Fruit fly (Drosophila melanogaster) whole organism, embryonic: Measurements from ENCODE around the gene Acyp2.

Source experiments
- Antp ChIP-seq: fragments of 200-800 bp; sonication (Bioruptor generic); optimal IDR thresholded peaks from 3 replicates; lab custom pipeline; 2016; ENCODE audit warnings: missing biosample characterization, missing genetic modification characterization
- Asciz ChIP-seq: fragments of 200-800 bp; sonication (Bioruptor generic); optimal IDR thresholded peaks from 2 replicates; lab custom pipeline; 2017; ENCODE audit warnings: missing biosample characterization, mild to moderate bottlenecking, missing genetic modification characterization, missing genetic modification reagents
- B-H1 ChIP-seq: fragments of 200-800 bp; sonication (Bioruptor generic); IDR thresholded peaks from 3 replicates; pipeline ENCODE4 v1.3.6; 2022; ENCODE audit warnings: missing biosample characterization, missing genetic modification characterization
- BEAF-32 ChIP-seq: fragments of 200-800 bp; sonication (Bioruptor generic); optimal IDR thresholded peaks from 3 replicates; lab custom pipeline; 2017; ENCODE audit warnings: missing biosample characterization, missing genetic modification characterization, mild to moderate bottlenecking, moderate library complexity, missing genetic modification reagents
- CG11504 ChIP-seq: fragments of 200-800 bp; sonication (Bioruptor generic); optimal IDR thresholded peaks from 3 replicates; lab custom pipeline; 2019; ENCODE audit warnings: missing biosample characterization, mild to moderate bottlenecking, missing genetic modification characterization, moderate library complexity
- CG12236 ChIP-seq: fragments of 200-800 bp; sonication (Bioruptor generic); optimal IDR thresholded peaks from 2 replicates; lab custom pipeline; 2016; ENCODE audit warnings: missing biosample characterization, missing genetic modification characterization
- CG12391 ChIP-seq: fragments of 200-800 bp; sonication (Bioruptor generic); optimal IDR thresholded peaks from 3 replicates; lab custom pipeline; 2018; ENCODE audit warnings: missing biosample characterization, mild to moderate bottlenecking, missing genetic modification characterization, moderate library complexity
- CG13287 ChIP-seq: fragments of 200-800 bp; sonication (Bioruptor generic); IDR thresholded peaks from 2 replicates; pipeline ENCODE4 v1.3.6; 2022; ENCODE audit warnings: missing biosample characterization, missing genetic modification characterization; ENCODE audit not compliant: partially characterized antibody
- CG14441 ChIP-seq: fragments of 200-800 bp; sonication (Bioruptor generic); IDR thresholded peaks from 2 replicates; pipeline ENCODE4 v1.3.6; 2022; ENCODE audit warnings: missing biosample characterization, missing genetic modification characterization
- CG15514 ChIP-seq: fragments of 200-800 bp; sonication (Bioruptor generic); optimal IDR thresholded peaks from 3 replicates; lab custom pipeline; 2017; ENCODE audit warnings: missing biosample characterization, missing genetic modification characterization, mild to moderate bottlenecking, moderate library complexity, missing genetic modification reagents
- CG1603 ChIP-seq: fragments of 200-800 bp; sonication (Bioruptor generic); optimal IDR thresholded peaks from 2 replicates; lab custom pipeline; 2019; ENCODE audit warnings: missing biosample characterization, mild to moderate bottlenecking, missing genetic modification characterization, moderate library complexity
- CG18599 ChIP-seq: fragments of 200-800 bp; sonication (Bioruptor generic); optimal IDR thresholded peaks from 3 replicates; lab custom pipeline; 2017; ENCODE audit warnings: missing biosample characterization, missing genetic modification characterization, mild to moderate bottlenecking, moderate library complexity, missing genetic modification reagents
- CG2120 ChIP-seq: fragments of 200-800 bp; sonication (Bioruptor generic); optimal IDR thresholded peaks from 3 replicates; lab custom pipeline; 2016; ENCODE audit warnings: missing biosample characterization, missing genetic modification characterization
- CG2199 ChIP-seq: fragments of 200-800 bp; sonication (Bioruptor generic); IDR thresholded peaks from 3 replicates; pipeline ENCODE4 v1.3.6; 2022; ENCODE audit warnings: missing biosample characterization, missing genetic modification characterization
- CG3163 ChIP-seq: fragments of 200-800 bp; sonication (Bioruptor generic); optimal IDR thresholded peaks from 3 replicates; lab custom pipeline; 2016; ENCODE audit warnings: missing biosample characterization, missing genetic modification characterization
- CG32772 ChIP-seq: fragments of 200-800 bp; sonication (Bioruptor generic); IDR thresholded peaks from 2 replicates; pipeline ENCODE4 v1.3.6; 2022; ENCODE audit warnings: missing biosample characterization, missing genetic modification characterization
- CG3847 ChIP-seq: fragments of 200-800 bp; sonication (Bioruptor generic); IDR thresholded peaks from 2 replicates; pipeline ENCODE4 v1.3.6; 2022; ENCODE audit warnings: missing biosample characterization, missing genetic modification characterization
- CG4360 ChIP-seq: fragments of 200-800 bp; sonication (Bioruptor generic); IDR thresholded peaks from 2 replicates; pipeline ENCODE4 v1.3.6; 2022; ENCODE audit warnings: missing biosample characterization, missing genetic modification characterization
- CG4617 ChIP-seq: fragments of 200-800 bp; sonication (Bioruptor generic); optimal IDR thresholded peaks from 3 replicates; lab custom pipeline; 2016; ENCODE audit warnings: missing biosample characterization, missing genetic modification characterization, borderline replicate concordance
- CG6175 ChIP-seq: fragments of 200-800 bp; sonication (Bioruptor generic); IDR thresholded peaks from 3 replicates; pipeline ENCODE4 v1.3.6; 2022; ENCODE audit warnings: missing biosample characterization, missing genetic modification characterization
- CG6254 ChIP-seq: fragments of 200-800 bp; sonication (Bioruptor generic); optimal IDR thresholded peaks from 3 replicates; lab custom pipeline; 2017; ENCODE audit warnings: mild to moderate bottlenecking, missing biosample characterization, missing genetic modification reagents, missing genetic modification characterization
- CG7372 ChIP-seq: fragments of 200-800 bp; sonication (Bioruptor generic); IDR thresholded peaks from 2 replicates; pipeline ENCODE4 v1.3.6; 2022; ENCODE audit warnings: missing biosample characterization, missing genetic modification characterization
- CG8089 ChIP-seq: fragments of 200-800 bp; sonication (Bioruptor generic); optimal IDR thresholded peaks from 3 replicates; lab custom pipeline; 2016; ENCODE audit warnings: missing biosample characterization, missing genetic modification characterization
- CoRest ChIP-seq: fragments of 200-800 bp; sonication (Bioruptor generic); optimal IDR thresholded peaks from 3 replicates; lab custom pipeline; 2018; ENCODE audit warnings: missing biosample characterization, mild to moderate bottlenecking, missing genetic modification characterization, moderate library complexity
- Dp ChIP-seq: fragments of 200-800 bp; sonication (Bioruptor generic); optimal IDR thresholded peaks from 2 replicates; lab custom pipeline; 2018; ENCODE audit warnings: missing biosample characterization, mild to moderate bottlenecking, missing genetic modification characterization, moderate library complexity
- Fer3 ChIP-seq: fragments of 200-800 bp; sonication (Bioruptor generic); optimal IDR thresholded peaks from 2 replicates; lab custom pipeline; 2018; ENCODE audit warnings: missing biosample characterization, mild to moderate bottlenecking, missing genetic modification characterization, moderate library complexity
- Gug ChIP-seq: fragments of 200-800 bp; sonication (Bioruptor generic); IDR thresholded peaks from 4 replicates; pipeline ENCODE4 v1.3.6; 2022; ENCODE audit warnings: missing biosample characterization, missing genetic modification characterization
- Hsf ChIP-seq: fragments of 200-800 bp; sonication (Bioruptor generic); optimal IDR thresholded peaks from 3 replicates; lab custom pipeline; 2016; ENCODE audit warnings: missing biosample characterization, missing genetic modification characterization
- MBD-R2 ChIP-seq: fragments of 200-800 bp; sonication (Bioruptor generic); IDR thresholded peaks from 2 replicates; pipeline ENCODE4 v1.3.6; 2022; ENCODE audit warnings: missing biosample characterization, missing genetic modification characterization
- MESR4 ChIP-seq: fragments of 200-800 bp; sonication (Bioruptor generic); optimal IDR thresholded peaks from 2 replicates; lab custom pipeline; 2018; ENCODE audit warnings: missing biosample characterization, mild to moderate bottlenecking, missing genetic modification characterization, moderate library complexity
- Meics ChIP-seq: fragments of 200-800 bp; sonication (Bioruptor generic); optimal IDR thresholded peaks from 2 replicates; lab custom pipeline; 2017; ENCODE audit warnings: missing biosample characterization, mild to moderate bottlenecking, missing genetic modification characterization
- Spps ChIP-seq: fragments of 200-800 bp; sonication (Bioruptor generic); optimal IDR thresholded peaks from 2 replicates; lab custom pipeline; 2018; ENCODE audit warnings: missing biosample characterization, mild to moderate bottlenecking, missing genetic modification characterization
- YL-1 ChIP-seq: fragments of 200-800 bp; sonication (Bioruptor generic); optimal IDR thresholded peaks from 3 replicates; lab custom pipeline; 2017; ENCODE audit warnings: missing biosample characterization, mild to moderate bottlenecking, missing genetic modification characterization
- amos ChIP-seq: fragments of 200-800 bp; sonication (Bioruptor generic); IDR thresholded peaks from 2 replicates; pipeline ENCODE4 v1.3.6; 2022; ENCODE audit warnings: missing biosample characterization, missing genetic modification characterization; ENCODE audit not compliant: partially characterized antibody
- cg ChIP-seq: fragments of 200-800 bp; sonication (Bioruptor generic); optimal IDR thresholded peaks from 3 replicates; lab custom pipeline; 2019; ENCODE audit warnings: missing biosample characterization, mild to moderate bottlenecking, missing genetic modification characterization, moderate library complexity
- crp ChIP-seq, 2 experiments: fragments of 200-800 bp; sonication (Bioruptor generic); optimal IDR thresholded peaks; 2 replicates in 1 of 2; 3 replicates in 1 of 2; lab custom pipeline; 2017; ENCODE audit warnings: missing biosample characterization in 2 of 2, missing genetic modification characterization in 2 of 2, mild to moderate bottlenecking in 1 of 2, moderate library complexity in 1 of 2
- dysf ChIP-seq: fragments of 200-800 bp; sonication (Bioruptor generic); IDR thresholded peaks from 3 replicates; pipeline ENCODE4 v1.3.6; 2022; ENCODE audit warnings: missing biosample characterization, missing genetic modification characterization
- grau ChIP-seq: fragments of 200-800 bp; optimal IDR thresholded peaks from 3 replicates; lab custom pipeline; 2019; ENCODE audit warnings: missing biosample characterization, mild to moderate bottlenecking, missing genetic modification characterization, moderate library complexity
- lilli ChIP-seq: fragments of 200-800 bp; sonication (Bioruptor generic); optimal IDR thresholded peaks from 3 replicates; lab custom pipeline; 2016; ENCODE audit warnings: missing biosample characterization, missing genetic modification characterization
- lmd ChIP-seq: fragments of 200-800 bp; sonication (Bioruptor generic); IDR thresholded peaks from 2 replicates; pipeline ENCODE4 v1.3.6; 2022; ENCODE audit warnings: missing biosample characterization, missing genetic modification characterization
- prd ChIP-seq, 3 experiments: fragments of >200 bp in 2 of 3; fragments of 200-800 bp in 1 of 3; sonication (Bioruptor generic) in 1 of 3; optimal IDR thresholded peaks in 2 of 3; IDR thresholded peaks in 1 of 3; 2 replicates in 2 of 3; 3 replicates in 1 of 3; pipeline versions ENCODE4 v1.3.6 to Lab custom; 2017 to 2022; ENCODE audit warnings: missing biosample characterization in 1 of 3, missing genetic modification characterization in 1 of 3
- rib ChIP-seq: fragments of 200-800 bp; sonication (Bioruptor generic); IDR thresholded peaks from 2 replicates; pipeline ENCODE4 v1.3.6; 2022; ENCODE audit warnings: missing biosample characterization, missing genetic modification characterization
- slp2 ChIP-seq: fragments of 200-800 bp; sonication (Bioruptor generic); optimal IDR thresholded peaks from 2 replicates; lab custom pipeline; 2016; ENCODE audit warnings: missing biosample characterization, missing genetic modification characterization
- sna ChIP-seq: fragments of 200-800 bp; sonication (Bioruptor generic); IDR thresholded peaks from 2 replicates; pipeline ENCODE4 v1.3.6; 2022; ENCODE audit warnings: missing biosample characterization, missing genetic modification characterization; ENCODE audit not compliant: partially characterized antibody
- stwl ChIP-seq: fragments of 200-800 bp; sonication (Bioruptor generic); optimal IDR thresholded peaks from 3 replicates; lab custom pipeline; 2018; ENCODE audit warnings: missing biosample characterization, mild to moderate bottlenecking, missing genetic modification characterization, moderate library complexity
- tap ChIP-seq: fragments of 200-800 bp; optimal IDR thresholded peaks from 3 replicates; lab custom pipeline; 2019; ENCODE audit warnings: missing biosample characterization, mild to moderate bottlenecking, missing genetic modification characterization, moderate library complexity
- trem ChIP-seq: fragments of 200-800 bp; optimal IDR thresholded peaks from 3 replicates; lab custom pipeline; 2019; ENCODE audit warnings: missing biosample characterization, mild to moderate bottlenecking, missing genetic modification characterization, moderate library complexity
- ttk ChIP-seq: fragments of 200-800 bp; sonication (Bioruptor generic); IDR thresholded peaks from 2 replicates; pipeline ENCODE4 v2.1.2; 2022; ENCODE audit warnings: missing biosample characterization, missing genetic modification characterization
- twi ChIP-seq: fragments of 200-800 bp; optimal IDR thresholded peaks from 2 replicates; lab custom pipeline; 2019; ENCODE audit warnings: missing biosample characterization, mild to moderate bottlenecking, missing genetic modification characterization, moderate library complexity

Gene Acyp2

DNA sequence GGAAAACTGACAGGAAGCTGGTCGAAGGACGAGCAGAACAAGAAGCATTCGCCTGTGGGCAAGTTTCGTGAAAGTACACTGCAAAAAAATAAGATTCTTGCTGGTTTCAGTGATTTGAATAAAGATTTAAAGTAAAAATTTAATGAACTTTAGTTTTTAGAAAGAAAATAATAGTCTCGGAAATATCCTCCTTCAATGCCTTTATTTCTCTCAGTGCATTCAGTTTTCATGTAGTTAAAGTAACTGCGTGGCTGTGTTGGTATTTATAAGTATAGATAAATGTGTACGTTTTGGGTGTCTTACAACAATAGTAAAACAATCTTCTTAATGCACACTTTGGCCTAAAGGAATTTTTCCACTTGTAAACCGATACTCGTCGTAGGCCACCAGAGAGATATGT lies 8.2 kb upstream of the Acyp2 start (continued):
- TF ChIP-seq CG7372 (GFP tag; lab: Robert Waterston, UW) = no peak
- peak; percentile 32; the same call in 1 of the 2 replicates for TF ChIP-seq CG14441 (GFP tag; lab: Robert Waterston, UW)
- peak; percentile 20 for TF ChIP-seq CoRest
- TF ChIP-seq twi (tag; lab: Kevin White, UChicago) = no peak
- TF ChIP-seq Meics = peak; percentile 26
- peak; percentile 38 for TF ChIP-seq CG2120 (GFP tag; lab: Kevin White, UChicago)
- peak; percentile 20 for TF ChIP-seq Hsf (GFP tag; lab: Kevin White, UChicago)
- TF ChIP-seq CG18599 (GFP tag; lab: Kevin White, UChicago) = peak; percentile 45
- 0 out of 2 replicates have a peak, but pooled peaks have one; percentile 9 for TF ChIP-seq lmd (GFP tag; lab: Robert Waterston, UW)
- no peak for TF ChIP-seq tap
- no peak for TF ChIP-seq prd (optimal IDR thresholded peaks at IDR 0.05; lab: Kevin White, UChicago)
- TF ChIP-seq prd (GFP tag; IDR thresholded peaks at IDR 0.05; lab: Robert Waterston, UW) = 0 out of 3 replicates have a peak, but pooled peaks have one; percentile 26
- 0 out of 2 replicates have a peak, but pooled peaks have one; percentile 16 for TF ChIP-seq CG3847 (GFP tag; lab: Robert Waterston, UW)
- TF ChIP-seq Fer3 (tag; lab: Kevin White, UChicago) = peak; percentile 1
- TF ChIP-seq B-H1 (GFP tag; lab: Robert Waterston, UW) = 0 out of 3 replicates have a peak, but pooled peaks have one; percentile 24
- TF ChIP-seq Asciz = no peak
- TF ChIP-seq grau (tag; lab: Kevin White, UChicago) = no peak
- TF ChIP-seq MBD-R2 = no peak
- TF ChIP-seq CG11504 (tag; lab: Kevin White, UChicago) = peak; percentile 44
- TF ChIP-seq rib (GFP tag; lab: Robert Waterston, UW) = no peak
- 0 out of 3 replicates have a peak, but pooled peaks have one; percentile 19 for TF ChIP-seq dysf (GFP tag; lab: Robert Waterston, UW)
- no peak for TF ChIP-seq Gug (GFP tag; lab: Robert Waterston, UW)
- TF ChIP-seq, all 482 proteins: peak for 23

DNA sequence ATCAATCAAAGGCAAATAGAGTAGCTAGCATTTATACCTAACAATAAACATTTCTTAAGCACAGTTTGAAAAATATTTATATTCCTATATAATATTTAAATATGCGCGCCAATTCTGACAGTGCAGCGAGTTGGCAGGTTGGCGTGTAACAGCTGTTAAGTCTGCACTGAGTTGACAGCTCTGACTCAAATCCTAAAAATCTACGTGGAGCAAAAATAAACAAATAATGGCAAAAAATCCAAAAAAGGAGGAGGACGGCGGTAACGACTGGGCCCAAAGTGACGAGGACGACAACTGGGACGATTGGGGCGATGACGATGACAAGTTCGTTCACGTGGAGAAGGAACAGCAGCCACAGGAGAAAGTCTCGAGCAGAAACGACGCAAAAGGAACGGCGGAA lies 6.0 kb upstream of the Acyp2 start, which contains the start of gene CG9590:
Gene CG9590, plus strand, starts transcription at position 166 of the 400 bp plus-strand sequence.
- TF ChIP-seq Dp (GFP tag; lab: Kevin White, UChicago) (peak; percentile 89), slp2 (GFP tag; lab: Kevin White, UChicago) (no peak), stwl (tag; lab: Kevin White, UChicago) (peak; percentile 43), CG15514 (GFP tag; lab: Kevin White, UChicago) (peak; percentile 1), CG3163 (GFP tag; lab: Kevin White, UChicago) (no peak), CG8089 (no peak), CG32772 (GFP tag; lab: Robert Waterston, UW) (no peak), crp (GFP tag; optimal IDR thresholded peaks at IDR 0.05; lab: Kevin White, UChicago) (peak; percentile 61 to 92), CG4617 (GFP tag; lab: Kevin White, UChicago) (peak; percentile 19), trem (tag; lab: Kevin White, UChicago) (peak; percentile 99), CG2199 (GFP tag; lab: Robert Waterston, UW) (no peak), CG12236 (GFP tag; lab: Kevin White, UChicago) (no peak), Antp (GFP tag; lab: Kevin White, UChicago) (no peak), Spps (no peak), lilli (GFP tag; lab: Kevin White, UChicago) (no peak), YL-1 (peak; percentile 54), sna (GFP tag; lab: Robert Waterston, UW) (0 out of 2 replicates have a peak, but pooled peaks have one; percentile 46), cg (GFP tag; lab: Kevin White, UChicago) (no peak), CG6175 (no peak), CG4360 (GFP tag; lab: Robert Waterston, UW) (no peak), CG13287 (GFP tag; lab: Robert Waterston, UW) (peak; percentile 34; the same call in 1 of the 2 replicates), MESR4 (GFP tag; lab: Kevin White, UChicago) (peak; percentile 57), MBD-R2 (peak; percentile 87), ttk (GFP tag; lab: Robert Waterston, UW) (no peak), CG1603 (tag; lab: Kevin White, UChicago) (peak; percentile 18), CG12391 (tag; lab: Kevin White, UChicago) (no peak), amos (GFP tag; lab: Robert Waterston, UW) (peak; percentile 9; the same call in 1 of the 2 replicates), BEAF-32 (GFP tag; lab: Kevin White, UChicago) (peak; percentile 8), CG6254 (GFP tag; lab: Kevin White, UChicago) (no peak)
